Worm (Caenorhabditis elegans) whole organism, mixed stage, embryonic: ENCODE results near the gene trxr-2.

Experiments
- M03D4.4 ChIP-seq: sonication (generic microtip); optimal IDR thresholded peaks from 2 replicates; lab custom pipeline; 2017; ENCODE audit warnings: mild to moderate bottlenecking, missing genetic modification characterization, missing compliant biosample characterization
- bed-3 ChIP-seq: fragments of 200-800 bp; sonication (Bioruptor generic); optimal IDR thresholded peaks from 3 replicates; lab custom pipeline; 2018; ENCODE audit warnings: mild to moderate bottlenecking, missing genetic modification characterization, moderate library complexity, missing compliant biosample characterization
- ceh-39 ChIP-seq: fragments of 150-350 bp; optimal IDR thresholded peaks from 2 replicates; lab custom pipeline; 2014; ENCODE audit warnings: missing biosample characterization, missing genetic modification characterization
- ceh-83 ChIP-seq: fragments of 200-800 bp; sonication (Bioruptor generic); optimal IDR thresholded peaks from 2 replicates; lab custom pipeline; 2018; ENCODE audit warnings: mild to moderate bottlenecking, missing genetic modification characterization, missing compliant biosample characterization
- ces-1 ChIP-seq: fragments of 150-350 bp; optimal IDR thresholded peaks from 2 replicates; lab custom pipeline; 2014; ENCODE audit warnings: missing biosample characterization, missing genetic modification reagents, missing genetic modification characterization
- mep-1 ChIP-seq: fragments of 150-350 bp; optimal IDR thresholded peaks from 2 replicates; lab custom pipeline; 2017; ENCODE audit warnings: missing biosample characterization, missing genetic modification reagents, missing genetic modification characterization, inconsistent platforms
- tbx-8 ChIP-seq: fragments of 200-800 bp; sonication (Bioruptor generic); optimal IDR thresholded peaks from 2 replicates; lab custom pipeline; 2018; ENCODE audit warnings: mild to moderate bottlenecking, missing genetic modification characterization, moderate library complexity, missing compliant biosample characterization
- unc-39 ChIP-seq: fragments of 150-350 bp; optimal IDR thresholded peaks from 2 replicates; lab custom pipeline; 2014; ENCODE audit warnings: missing biosample characterization, missing genetic modification characterization
- zip-8 ChIP-seq: fragments of 150-350 bp; optimal IDR thresholded peaks from 2 replicates; lab custom pipeline; 2014; ENCODE audit warnings: missing biosample characterization, missing genetic modification characterization
- ztf-11 ChIP-seq: fragments of 150-350 bp; optimal IDR thresholded peaks from 2 replicates; lab custom pipeline; 2014; ENCODE audit warnings: missing biosample characterization, missing genetic modification characterization

DNA sequence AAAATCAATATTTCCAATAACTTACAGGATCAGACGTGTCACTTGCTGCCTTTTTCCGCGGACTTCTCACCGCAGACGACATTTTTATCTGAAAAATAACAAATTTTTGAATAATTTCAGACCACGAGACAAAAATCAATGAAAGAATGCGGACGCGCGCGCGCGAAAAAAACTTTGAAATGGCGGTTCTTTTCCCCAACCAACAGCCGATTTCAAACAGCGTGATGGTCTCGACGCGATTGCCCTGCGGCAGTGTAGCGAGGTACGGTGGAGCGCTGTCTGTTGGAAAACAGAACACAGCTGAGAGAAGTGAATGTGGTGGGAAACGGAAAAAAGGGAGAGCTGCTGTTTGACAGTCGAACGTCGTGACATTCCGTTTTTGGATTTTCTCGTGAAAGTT lies 9.5 kb upstream of the trxr-2 start, which contains the start of gene lin-9:
- TF ChIP-seq ceh-39 (tag; lab: Kevin White, UChicago) = peak; percentile 77
- TF ChIP-seq mep-1 = peak; percentile 89
- TF ChIP-seq M03D4.4 (tag; lab: Kevin White, UChicago) = peak; percentile 26
- no peak for TF ChIP-seq zip-8 (tag; lab: Kevin White, UChicago)
- peak; percentile 11 for TF ChIP-seq ztf-11 (tag; lab: Kevin White, UChicago)
- TF ChIP-seq bed-3 (GFP tag; lab: Kevin White, UChicago) = no peak
- TF ChIP-seq tbx-8 (GFP tag; lab: Kevin White, UChicago) = no peak
- peak; percentile 60 for TF ChIP-seq ces-1 (GFP tag; lab: Kevin White, UChicago)
- no peak for TF ChIP-seq ceh-83
- TF ChIP-seq unc-39 (tag; lab: Kevin White, UChicago) = no peak
